Fruit fly (Drosophila melanogaster) whole organism, embryonic: Measurements from ENCODE around the gene CG46463.
A peak's percentile ranks its signal among the peaks of the same experiment; 100 is the strongest.

ENCODE experiments used
- CG1024 ChIP-seq: fragments of 200-800 bp; sonication (Bioruptor generic); IDR thresholded peaks from 2 replicates; pipeline ENCODE4 v1.3.6; 2022; ENCODE audit warnings: missing biosample characterization, missing genetic modification characterization
- CG10431 ChIP-seq: fragments of 200-800 bp; sonication (Bioruptor generic); optimal IDR thresholded peaks from 3 replicates; lab custom pipeline; 2018; ENCODE audit warnings: missing biosample characterization, mild to moderate bottlenecking, missing genetic modification characterization
- CG10979 ChIP-seq: fragments of 200-800 bp; sonication (Bioruptor generic); optimal IDR thresholded peaks from 2 replicates; lab custom pipeline; 2018; ENCODE audit warnings: missing biosample characterization, mild to moderate bottlenecking, missing genetic modification characterization, moderate library complexity
- CG11093 ChIP-seq: fragments of 200-800 bp; sonication (Bioruptor generic); IDR thresholded peaks from 3 replicates; pipeline ENCODE4 v1.3.6; 2022; ENCODE audit warnings: missing biosample characterization, missing genetic modification characterization
- CG11695 ChIP-seq: fragments of 200-800 bp; sonication (Bioruptor generic); IDR thresholded peaks from 3 replicates; pipeline ENCODE4 v1.3.6; 2022; ENCODE audit warnings: missing biosample characterization, missing genetic modification characterization
- CG12236 ChIP-seq: fragments of 200-800 bp; sonication (Bioruptor generic); optimal IDR thresholded peaks from 2 replicates; lab custom pipeline; 2016; ENCODE audit warnings: missing biosample characterization, missing genetic modification characterization
- CG12769 ChIP-seq: fragments of 200-800 bp; sonication (Bioruptor generic); optimal IDR thresholded peaks from 2 replicates; lab custom pipeline; 2019; ENCODE audit warnings: missing biosample characterization, mild to moderate bottlenecking, missing genetic modification characterization, moderate library complexity
- CG13296 ChIP-seq: fragments of 200-800 bp; sonication (Bioruptor generic); optimal IDR thresholded peaks from 3 replicates; lab custom pipeline; 2018; ENCODE audit warnings: missing biosample characterization, mild to moderate bottlenecking, missing genetic modification characterization
- CG13424 ChIP-seq: fragments of 200-800 bp; sonication (Bioruptor generic); optimal IDR thresholded peaks from 2 replicates; lab custom pipeline; 2019; ENCODE audit warnings: missing biosample characterization, mild to moderate bottlenecking, missing genetic modification characterization, moderate library complexity
- CG15011 ChIP-seq: fragments of 200-800 bp; sonication (Bioruptor generic); optimal IDR thresholded peaks from 3 replicates; lab custom pipeline; 2018; ENCODE audit warnings: missing biosample characterization, mild to moderate bottlenecking, missing genetic modification characterization
- CG15269 ChIP-seq: fragments of 200-800 bp; sonication (Bioruptor generic); optimal IDR thresholded peaks from 2 replicates; lab custom pipeline; 2018; ENCODE audit warnings: missing biosample characterization, mild to moderate bottlenecking, missing genetic modification characterization, moderate library complexity
- CG1602 ChIP-seq: fragments of 200-800 bp; sonication (Bioruptor generic); optimal IDR thresholded peaks from 3 replicates; lab custom pipeline; 2016; ENCODE audit warnings: missing biosample characterization, missing genetic modification characterization
- CG16815 ChIP-seq: fragments of 200-800 bp; sonication (Bioruptor generic); optimal IDR thresholded peaks from 3 replicates; lab custom pipeline; 2017; ENCODE audit warnings: missing biosample characterization, mild to moderate bottlenecking, missing genetic modification characterization
- CG17186 ChIP-seq: fragments of 200-800 bp; sonication (Bioruptor generic); optimal IDR thresholded peaks from 3 replicates; lab custom pipeline; 2017; ENCODE audit warnings: missing biosample characterization, missing genetic modification reagents, missing genetic modification characterization
- CG17359 ChIP-seq: fragments of 200-800 bp; sonication (Bioruptor generic); optimal IDR thresholded peaks from 3 replicates; lab custom pipeline; 2018; ENCODE audit warnings: missing biosample characterization, mild to moderate bottlenecking, missing genetic modification characterization, moderate library complexity
- CG1792 ChIP-seq: fragments of 200-800 bp; sonication (Bioruptor generic); optimal IDR thresholded peaks from 2 replicates; lab custom pipeline; 2016; ENCODE audit warnings: missing biosample characterization, missing genetic modification characterization
- CG18476 ChIP-seq: fragments of 200-800 bp; sonication (Bioruptor generic); optimal IDR thresholded peaks from 2 replicates; lab custom pipeline; 2016; ENCODE audit warnings: missing biosample characterization, mild to moderate bottlenecking, missing genetic modification characterization
- CG32767 ChIP-seq: fragments of 200-800 bp; sonication (Bioruptor generic); IDR thresholded peaks from 2 replicates; pipeline ENCODE4 v1.3.6; 2022; ENCODE audit warnings: missing biosample characterization, missing genetic modification characterization
- CG3995 ChIP-seq: fragments of 200-800 bp; sonication (Bioruptor generic); optimal IDR thresholded peaks from 3 replicates; lab custom pipeline; 2016; ENCODE audit warnings: missing biosample characterization, missing genetic modification characterization
- CG4328 ChIP-seq: fragments of 200-800 bp; sonication (Bioruptor generic); optimal IDR thresholded peaks from 3 replicates; lab custom pipeline; 2017; ENCODE audit warnings: missing biosample characterization, missing genetic modification reagents, missing genetic modification characterization
- CG4404 ChIP-seq: fragments of 200-800 bp; sonication (Bioruptor generic); IDR thresholded peaks from 2 replicates; pipeline ENCODE4 v1.3.6; 2022; ENCODE audit warnings: missing biosample characterization, missing genetic modification characterization
- CG6791 ChIP-seq: fragments of 200-800 bp; sonication (Bioruptor generic); IDR thresholded peaks from 3 replicates; pipeline ENCODE4 v1.3.6; 2022; ENCODE audit warnings: missing biosample characterization, missing genetic modification characterization; ENCODE audit not compliant: partially characterized antibody
- CG7357 ChIP-seq: fragments of 200-800 bp; sonication (Bioruptor generic); IDR thresholded peaks from 3 replicates; pipeline ENCODE4 v1.3.6; 2022; ENCODE audit warnings: missing biosample characterization, missing genetic modification characterization
- CG7372 ChIP-seq: fragments of 200-800 bp; sonication (Bioruptor generic); IDR thresholded peaks from 2 replicates; pipeline ENCODE4 v1.3.6; 2022; ENCODE audit warnings: missing biosample characterization, missing genetic modification characterization
- CG8089 ChIP-seq: fragments of 200-800 bp; sonication (Bioruptor generic); optimal IDR thresholded peaks from 3 replicates; lab custom pipeline; 2016; ENCODE audit warnings: missing biosample characterization, missing genetic modification characterization
- CG8478 ChIP-seq: fragments of >200 bp; optimal IDR thresholded peaks from 2 replicates; lab custom pipeline; 2018
- CG8944 ChIP-seq: fragments of 200-800 bp; sonication (Bioruptor generic); optimal IDR thresholded peaks from 3 replicates; lab custom pipeline; 2016; ENCODE audit warnings: missing biosample characterization, missing genetic modification characterization
- CHES-1-like ChIP-seq: fragments of 200-800 bp; sonication (Bioruptor generic); optimal IDR thresholded peaks from 2 replicates; lab custom pipeline; 2016; ENCODE audit warnings: missing biosample characterization, missing genetic modification characterization
- Dfd ChIP-seq, 2 experiments: fragments of >200 bp; optimal IDR thresholded peaks; 2 replicates each; lab custom pipeline; 2017; ENCODE audit warnings: missing biosample characterization in 2 of 2, missing genetic modification characterization in 2 of 2
- Doc2 ChIP-seq: fragments of 200-800 bp; sonication (Bioruptor generic); IDR thresholded peaks from 2 replicates; pipeline ENCODE4 v1.3.6; 2022; ENCODE audit warnings: missing biosample characterization, missing genetic modification characterization
- E2f1 ChIP-seq: fragments of 200-800 bp; sonication (Bioruptor generic); IDR thresholded peaks from 2 replicates; pipeline ENCODE4 v1.3.6; 2022; ENCODE audit warnings: missing biosample characterization, missing genetic modification characterization
- HLHmδ ChIP-seq: fragments of 200-800 bp; sonication (Bioruptor generic); optimal IDR thresholded peaks from 2 replicates; lab custom pipeline; 2018; ENCODE audit warnings: missing biosample characterization, mild to moderate bottlenecking, missing genetic modification characterization, moderate library complexity
- Hr78 ChIP-seq, 2 experiments: fragments of 200-800 bp in 1 of 2; fragments of >200 bp in 1 of 2; sonication (Bioruptor generic) in 1 of 2; optimal IDR thresholded peaks; 2 replicates each; lab custom pipeline; 2017 to 2019; ENCODE audit warnings: missing biosample characterization in 2 of 2, missing genetic modification characterization in 2 of 2, mild to moderate bottlenecking in 1 of 2, moderate library complexity in 1 of 2
- Sox100B ChIP-seq: fragments of 200-800 bp; sonication (Bioruptor generic); optimal IDR thresholded peaks from 3 replicates; lab custom pipeline; 2018; ENCODE audit warnings: missing biosample characterization, mild to moderate bottlenecking, missing genetic modification characterization
- Taf1 ChIP-seq: fragments of 200-800 bp; sonication (Bioruptor generic); IDR thresholded peaks from 2 replicates; pipeline ENCODE4 v1.3.6; 2022; ENCODE audit warnings: missing biosample characterization, missing genetic modification characterization
- Trl ChIP-seq, 3 experiments: fragments of >200 bp in 2 of 3; fragments of 200-800 bp in 1 of 3; sonication (Bioruptor generic) in 1 of 3; optimal IDR thresholded peaks; 2 replicates in 1 of 3; 3 replicates in 2 of 3; lab custom pipeline; 2016 to 2017; ENCODE audit warnings: missing biosample characterization in 1 of 3, missing genetic modification characterization in 1 of 3
- YL-1 ChIP-seq: fragments of 200-800 bp; sonication (Bioruptor generic); optimal IDR thresholded peaks from 3 replicates; lab custom pipeline; 2017; ENCODE audit warnings: missing biosample characterization, mild to moderate bottlenecking, missing genetic modification characterization
- ash1 ChIP-seq: fragments of 200-800 bp; sonication (Bioruptor generic); optimal IDR thresholded peaks from 2 replicates; lab custom pipeline; 2018; ENCODE audit warnings: missing biosample characterization, mild to moderate bottlenecking, missing genetic modification characterization
- chn ChIP-seq: fragments of 200-800 bp; sonication (Bioruptor generic); optimal IDR thresholded peaks from 2 replicates; lab custom pipeline; 2016; ENCODE audit warnings: missing biosample characterization, missing genetic modification characterization
- hkb ChIP-seq, 2 experiments: fragments of 200-800 bp in 1 of 2; fragments of >200 bp in 1 of 2; sonication (Bioruptor generic) in 1 of 2; IDR thresholded peaks in 1 of 2; optimal IDR thresholded peaks in 1 of 2; 2 replicates each; pipeline versions ENCODE4 v1.3.6 to Lab custom; 2017 to 2022; ENCODE audit warnings: missing biosample characterization in 1 of 2, missing genetic modification characterization in 1 of 2
- kah ChIP-seq: fragments of 200-800 bp; sonication (Bioruptor generic); optimal IDR thresholded peaks from 2 replicates; lab custom pipeline; 2018; ENCODE audit warnings: missing biosample characterization, mild to moderate bottlenecking, missing genetic modification characterization
- luna ChIP-seq: fragments of 200-800 bp; sonication (Bioruptor generic); optimal IDR thresholded peaks from 2 replicates; lab custom pipeline; 2016; ENCODE audit warnings: missing biosample characterization, missing genetic modification characterization
- onecut ChIP-seq: fragments of 200-800 bp; sonication (Bioruptor generic); IDR thresholded peaks from 2 replicates; pipeline ENCODE4 v1.3.6; 2022; ENCODE audit warnings: missing biosample characterization, missing genetic modification characterization
- pnt ChIP-seq: fragments of 200-800 bp; sonication (Bioruptor generic); optimal IDR thresholded peaks from 3 replicates; lab custom pipeline; 2016; ENCODE audit warnings: missing biosample characterization, missing genetic modification characterization
- repo ChIP-seq: fragments of 200-800 bp; sonication (Bioruptor generic); optimal IDR thresholded peaks from 2 replicates; lab custom pipeline; 2016; ENCODE audit warnings: missing biosample characterization, missing genetic modification characterization
- sr ChIP-seq: fragments of 200-800 bp; sonication (Bioruptor generic); IDR thresholded peaks from 3 replicates; pipeline ENCODE4 v1.3.6; 2022; ENCODE audit warnings: missing biosample characterization, missing genetic modification characterization
- sug ChIP-seq: fragments of 200-800 bp; optimal IDR thresholded peaks from 2 replicates; lab custom pipeline; 2019; ENCODE audit warnings: missing biosample characterization, mild to moderate bottlenecking, missing genetic modification characterization, moderate library complexity
- tio ChIP-seq: fragments of 200-800 bp; sonication (Bioruptor generic); optimal IDR thresholded peaks from 2 replicates; lab custom pipeline; 2017; ENCODE audit warnings: missing biosample characterization, missing genetic modification characterization, inconsistent platforms
- tup ChIP-seq: fragments of 200-800 bp; sonication (Bioruptor generic); optimal IDR thresholded peaks from 2 replicates; lab custom pipeline; 2016; ENCODE audit warnings: missing biosample characterization, mild to moderate bottlenecking, missing genetic modification characterization, moderate library complexity
- tx ChIP-seq: fragments of 200-800 bp; sonication (Bioruptor generic); optimal IDR thresholded peaks from 2 replicates; lab custom pipeline; 2016; ENCODE audit warnings: missing biosample characterization, missing genetic modification characterization
- zf30C ChIP-seq: fragments of 200-800 bp; sonication (Bioruptor generic); optimal IDR thresholded peaks from 3 replicates; lab custom pipeline; 2018; ENCODE audit warnings: missing biosample characterization, mild to moderate bottlenecking, missing genetic modification characterization

Gene CG46463

DNA sequence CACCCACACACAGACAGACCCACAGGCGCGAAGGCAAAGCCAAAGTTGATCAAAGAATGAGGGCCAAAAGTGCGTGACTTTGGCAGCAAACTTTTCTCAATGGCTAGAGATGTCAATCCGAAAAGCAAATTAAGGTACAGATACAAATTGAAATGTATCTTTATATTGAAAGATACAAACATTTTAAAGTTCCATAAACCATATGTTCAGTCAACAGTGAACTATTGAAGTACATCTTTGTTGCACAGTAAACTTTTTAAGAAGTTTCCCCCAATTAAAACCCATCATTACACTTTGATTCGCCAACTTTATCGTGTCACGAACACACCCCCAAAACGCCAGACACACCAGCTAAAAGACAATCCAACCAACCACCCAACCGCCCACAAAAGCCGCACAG lies 49.4 kb upstream of the CG46463 start (continued):
- TF ChIP-seq CG4404 (GFP tag; lab: Robert Waterston, UW) (no peak), tup (GFP tag; lab: Kevin White, UChicago) (no peak), E2f1 (no peak), CHES-1-like (GFP tag; lab: Kevin White, UChicago) (peak; percentile 36), CG4328 (GFP tag; lab: Kevin White, UChicago) (no peak), zf30C (GFP tag; lab: Kevin White, UChicago) (no peak), ash1 (GFP tag; lab: Kevin White, UChicago) (no peak), tio (GFP tag; lab: Kevin White, UChicago) (no peak), CG12236 (GFP tag; lab: Kevin White, UChicago) (no peak), Doc2 (GFP tag; lab: Robert Waterston, UW) (no peak), CG10431 (GFP tag; lab: Kevin White, UChicago) (no peak), CG7372 (GFP tag; lab: Robert Waterston, UW) (0 out of 2 replicates have a peak, but pooled peaks have one; percentile 8), repo (GFP tag; lab: Kevin White, UChicago) (no peak), Trl (optimal IDR thresholded peaks at IDR 0.05; lab: Kevin White, UChicago) (no peak), Trl (GFP tag; optimal IDR thresholded peaks at IDR 0.05; lab: Kevin White, UChicago) (peak; percentile 4), CG6791 (GFP tag; lab: Robert Waterston, UW) (no peak), tx (GFP tag; lab: Kevin White, UChicago) (no peak), chn (no peak), onecut (GFP tag; lab: Robert Waterston, UW) (peak; percentile 18; the same call in 1 of the 2 replicates), HLHmδ (GFP tag; lab: Kevin White, UChicago) (no peak), CG3995 (GFP tag; lab: Kevin White, UChicago) (no peak), CG11093 (GFP tag; lab: Robert Waterston, UW) (no peak), sr (GFP tag; lab: Robert Waterston, UW) (no peak), CG15011 (no peak), hkb (optimal IDR thresholded peaks at IDR 0.05; lab: Kevin White, UChicago) (no peak), hkb (GFP tag; IDR thresholded peaks at IDR 0.05; lab: Robert Waterston, UW) (no peak), CG16815 (GFP tag; lab: Kevin White, UChicago) (no peak), CG13424 (tag; lab: Kevin White, UChicago) (peak; percentile 57), CG8478 (lab: Kevin White, UChicago) (no peak), CG10979 (tag; lab: Kevin White, UChicago) (no peak), sug (tag; lab: Kevin White, UChicago) (peak; percentile 22), CG1792 (peak; percentile 13), CG18476 (GFP tag; lab: Kevin White, UChicago) (no peak), CG17186 (GFP tag; lab: Kevin White, UChicago) (no peak), kah (GFP tag; lab: Kevin White, UChicago) (no peak), CG1602 (no peak), Dfd (GFP tag; optimal IDR thresholded peaks at IDR 0.05; lab: Kevin White, UChicago) (no peak), luna (no peak), CG8944 (GFP tag; lab: Kevin White, UChicago) (no peak), Taf1 (no peak; the same call in 1 of the 2 replicates), CG32767 (GFP tag; lab: Robert Waterston, UW) (no peak), Sox100B (GFP tag; lab: Kevin White, UChicago) (peak; percentile 8), CG12769 (peak; percentile 24), CG8089 (no peak), pnt (GFP tag; lab: Kevin White, UChicago) (no peak), CG15269 (peak; percentile 35), CG17359 (tag; lab: Kevin White, UChicago) (peak; percentile 0), CG13296 (GFP tag; lab: Kevin White, UChicago) (peak; percentile 48), Hr78 (GFP tag; optimal IDR thresholded peaks at IDR 0.05; lab: Kevin White, UChicago) (no peak), CG7357 (GFP tag; lab: Robert Waterston, UW) (no peak), CG11695 (GFP tag; lab: Robert Waterston, UW) (0 out of 3 replicates have a peak, but pooled peaks have one; percentile 25), CG1024 (no peak), YL-1 (GFP tag; lab: Kevin White, UChicago) (no peak)
